Worm (Caenorhabditis elegans): Measurements from ENCODE around the gene Y39D8A.1.

Gene Y39D8A.1

DNA sequence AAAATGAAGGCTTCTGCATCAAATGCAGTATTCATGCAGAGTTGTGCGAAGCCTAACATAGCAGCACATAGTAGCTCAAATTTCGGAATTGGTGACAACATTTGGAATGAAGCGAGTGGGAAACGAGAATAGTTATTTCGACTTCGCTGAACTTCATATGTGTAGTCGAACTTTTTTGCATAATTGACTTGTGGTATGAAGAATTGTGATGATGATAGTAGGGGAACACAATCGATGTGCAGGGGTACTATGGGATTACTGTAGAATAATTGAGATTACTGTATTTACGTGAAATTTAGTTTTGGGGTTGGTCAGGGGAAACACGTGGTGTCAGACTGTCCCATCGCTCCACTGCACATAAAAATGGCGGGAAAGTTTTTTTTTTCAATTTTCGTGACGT, 22.4 kb downstream of the Y39D8A.1 start, which contains the start of gene B0554.7:
B0554.7 (minus strand) TSS at position 101 of the 400 bp plus-strand sequence.
- TF ChIP-seq hsf-1 (GFP tag; IDR thresholded peaks at IDR 0.05): no peak
- TF ChIP-seq madf-3 (GFP tag; IDR thresholded peaks at IDR 0.05): no peak
- no peak for TF ChIP-seq sptf-2 (GFP tag; optimal IDR thresholded peaks at IDR 0.05)
- no peak for TF ChIP-seq egrh-3 (GFP tag; IDR thresholded peaks at IDR 0.05)

DNA sequence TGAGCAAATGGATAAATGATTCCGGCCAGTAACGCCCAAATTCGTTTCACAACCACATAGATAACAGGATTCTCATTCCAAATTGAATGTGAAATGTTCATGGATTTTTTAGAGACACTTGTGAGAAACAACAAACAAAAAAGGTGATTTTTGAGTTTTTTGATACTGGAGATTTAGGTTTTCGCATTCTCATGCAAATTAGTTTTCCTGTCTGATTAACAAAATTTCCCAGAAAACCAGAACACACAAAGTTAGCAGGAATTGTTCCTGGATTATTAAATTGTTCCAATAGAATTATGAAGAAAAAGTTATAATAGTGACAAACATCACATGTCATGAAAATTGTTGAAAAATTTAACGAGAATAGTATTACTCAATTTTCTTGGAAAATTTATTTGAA, 24.7 kb downstream of the Y39D8A.1 start, which contains the start of gene srh-33:
srh-33 (minus strand) TSS at position 101 of the 400 bp plus-strand sequence.
- TF ChIP-seq F55B11.4 (tag; optimal IDR thresholded peaks at IDR 0.05; ENCODE audit: borderline replicate concordance, insufficient read depth): no peak

DNA sequence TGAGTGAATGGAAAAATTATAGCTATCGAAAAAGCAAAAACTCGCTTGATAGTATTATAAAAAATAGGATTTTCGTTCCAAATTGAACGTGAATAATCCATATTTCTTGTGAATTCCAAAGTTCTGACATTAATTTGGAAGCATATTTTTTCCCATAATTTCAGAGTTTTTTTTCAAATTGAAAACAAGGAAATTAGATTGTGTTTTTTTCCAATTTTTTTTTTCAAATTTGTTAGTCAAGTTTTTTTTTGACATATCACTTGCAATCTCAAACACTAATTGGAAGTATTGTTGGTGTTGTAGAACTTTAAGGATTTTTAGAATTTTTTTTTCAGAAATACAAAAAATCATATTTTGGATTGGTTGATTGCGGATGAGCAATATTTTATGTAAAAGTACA, 28.0 kb downstream of the Y39D8A.1 start, which contains the start of gene srh-34:
srh-34 (minus strand) TSS at position 101 of the 400 bp plus-strand sequence.
- TF ChIP-seq F33H1.4 (GFP tag; IDR thresholded peaks at IDR 0.05): no peak
- no peak for TF ChIP-seq snpc-1.3 (tag; optimal IDR thresholded peaks at IDR 0.05; ENCODE audit: insufficient read depth)
- no peak for TF ChIP-seq xnd-1 (tag; optimal IDR thresholded peaks at IDR 0.05)
- TF ChIP-seq lin-26 (GFP tag; IDR thresholded peaks at IDR 0.05): no peak
- TF ChIP-seq rec-8 (tag; optimal IDR thresholded peaks at IDR 0.05): no peak
- TF ChIP-seq aptf-3 (GFP tag; IDR thresholded peaks at IDR 0.05): no peak
- no peak for TF ChIP-seq ets-4 (GFP tag; optimal IDR thresholded peaks at IDR 0.05)
- no peak for TF ChIP-seq hlh-26 (GFP tag; conservative IDR thresholded peaks at IDR 0.05)
- no peak for TF ChIP-seq gei-17 (GFP tag; optimal IDR thresholded peaks at IDR 0.05)
- no peak for TF ChIP-seq F37B4.10 (GFP tag; IDR thresholded peaks at IDR 0.05)
- no peak for TF ChIP-seq F52B5.7 (tag; optimal IDR thresholded peaks at IDR 0.05)
- TF ChIP-seq lin-35 (GFP tag; optimal IDR thresholded peaks at IDR 0.05): no peak

DNA sequence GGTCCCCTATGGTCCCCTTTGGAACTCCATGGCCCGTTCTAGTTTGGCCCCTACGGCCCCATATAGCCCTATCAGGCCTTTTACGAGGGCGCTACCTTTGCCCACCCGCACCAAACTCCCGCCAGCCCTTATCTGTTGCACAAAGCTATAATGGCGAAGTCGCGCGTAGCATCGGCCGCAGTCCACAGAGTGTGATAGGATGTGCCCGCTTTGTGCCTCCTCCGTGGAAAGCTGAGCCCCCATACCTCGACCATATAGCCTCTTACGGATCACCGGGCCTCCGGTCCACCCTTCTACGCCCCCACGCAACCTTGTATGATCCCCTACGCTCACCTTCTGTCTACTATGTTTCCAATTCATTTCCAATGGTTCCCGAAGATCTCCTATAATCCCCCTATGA, 28.5 kb downstream of the Y39D8A.1 start:
- TF ChIP-seq dpl-1 (GFP tag; optimal IDR thresholded peaks at IDR 0.05): no peak
- no peak for TF ChIP-seq K12H6.12 (tag; optimal IDR thresholded peaks at IDR 0.05)
- no peak for TF ChIP-seq lag-1 (GFP tag; IDR thresholded peaks at IDR 0.05)
- TF ChIP-seq sea-2 (GFP tag; IDR thresholded peaks at IDR 0.05): no peak
- TF ChIP-seq B0336.3 (GFP tag; IDR thresholded peaks at IDR 0.05): no peak
- TF ChIP-seq Y95B8A.8 (GFP tag; IDR thresholded peaks at IDR 0.05): no peak
- no peak for TF ChIP-seq ceh-100 (GFP tag; IDR thresholded peaks at IDR 0.05)
- 0 out of 2 replicates have a peak, but pooled peaks have one; percentile 39 for TF ChIP-seq lin-26 (GFP tag; IDR thresholded peaks at IDR 0.05)
- peak; percentile 72 for TF ChIP-seq zfh-2 (GFP tag; conservative IDR thresholded peaks at IDR 0.05)
- TF ChIP-seq nhr-179 (tag; optimal IDR thresholded peaks at IDR 0.05): no peak

DNA sequence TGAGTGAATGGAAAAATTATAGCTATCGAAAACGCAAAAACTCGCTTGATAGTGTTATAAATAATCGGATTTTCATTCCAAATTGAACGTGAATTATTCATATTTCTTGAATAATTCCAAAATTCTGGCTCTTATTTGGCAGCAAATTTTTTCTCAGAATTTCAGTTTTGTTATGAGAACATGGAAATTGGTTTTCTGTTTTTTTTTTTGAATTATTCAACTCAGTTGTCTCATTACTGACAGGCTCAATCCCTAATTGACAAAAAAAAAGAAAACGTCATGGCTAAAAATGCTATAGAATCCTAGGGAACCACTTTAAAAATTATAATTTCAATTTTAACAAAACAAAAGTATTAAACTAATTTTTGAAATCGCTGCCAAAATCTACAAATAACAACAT, 30.6 kb downstream of the Y39D8A.1 start, which contains the start of gene srh-35:
srh-35 (minus strand) TSS at position 101 of the 400 bp plus-strand sequence.
- no peak for TF ChIP-seq rcor-1 (GFP tag; IDR thresholded peaks at IDR 0.05)
- no peak for TF ChIP-seq xnd-1 (tag; optimal IDR thresholded peaks at IDR 0.05)
- TF ChIP-seq pbrm-1 (GFP tag; IDR thresholded peaks at IDR 0.05): no peak
- no peak for TF ChIP-seq B0019.2 (GFP tag; conservative IDR thresholded peaks at IDR 0.05)

DNA sequence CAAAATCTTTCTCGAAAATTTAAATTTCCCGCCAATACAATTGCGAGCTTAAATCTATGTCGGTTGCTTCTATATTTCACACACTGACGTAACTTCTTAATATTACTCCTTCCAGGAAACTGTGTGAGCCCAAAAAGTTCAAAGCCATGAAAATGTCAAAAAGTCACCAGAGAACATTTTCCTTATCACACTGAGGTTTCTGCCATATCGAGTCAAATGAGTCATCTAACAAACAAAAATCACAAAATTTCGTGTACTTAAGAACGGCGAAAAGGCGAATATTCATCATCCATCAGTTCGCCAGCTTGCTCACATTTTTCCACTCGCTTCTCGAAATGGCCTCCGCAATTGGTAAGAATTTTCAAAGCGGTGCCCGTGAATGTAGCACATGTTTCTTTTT, 31.2 kb downstream of the Y39D8A.1 start, which contains the start of gene M02H5.8:
M02H5.8 (plus strand) TSS at position 297 of the 400 bp plus-strand sequence.
- TF ChIP-seq ets-4 (GFP tag; optimal IDR thresholded peaks at IDR 0.05) (no peak), nhr-80 (tag; optimal IDR thresholded peaks at IDR 0.05) (peak; percentile 72), T26A5.8 (tag; optimal IDR thresholded peaks at IDR 0.05) (no peak), ztf-3 (GFP tag; optimal IDR thresholded peaks at IDR 0.05) (no peak)

All from whole organism, young adult.